Fruit fly (Drosophila melanogaster): ENCODE measurements around the gene CG7988.

dm6 chr3R:18196991-18197801 lies 23.1 kb upstream of the CG7988 start:
- TF ChIP-seq Mnt (GFP tag; optimal IDR thresholded peaks at IDR 0.05) (peak; percentile 51), CG14711 (tag; optimal IDR thresholded peaks at IDR 0.05) (peak; percentile 23), CG5204 (GFP tag; optimal IDR thresholded peaks at IDR 0.05) (peak; percentile 68), CG11617 (GFP tag; optimal IDR thresholded peaks at IDR 0.05) (peak; percentile 76), bab1 (GFP tag; optimal IDR thresholded peaks at IDR 0.05) (peak; percentile 61), Crg-1 (GFP tag; optimal IDR thresholded peaks at IDR 0.05) (no peak), CG7101 (tag; optimal IDR thresholded peaks at IDR 0.05) (peak; percentile 46), pad (GFP tag; optimal IDR thresholded peaks at IDR 0.05) (peak; percentile 32), toe (GFP tag; optimal IDR thresholded peaks at IDR 0.05) (peak; percentile 66), cnc (optimal IDR thresholded peaks at IDR 0.05) (no peak), kay (GFP tag; ENCODE audit: borderline replicate concordance) (no peak), tj (GFP tag; optimal IDR thresholded peaks at IDR 0.05) (peak; percentile 71), CG33017 (tag; optimal IDR thresholded peaks at IDR 0.05) (peak; percentile 29), CG1620 (GFP tag; optimal IDR thresholded peaks at IDR 0.05) (no peak)
